Fruit fly (Drosophila melanogaster) whole organism, prepupa: ENCODE data around the gene Tbc1d22.
A peak's percentile ranks its signal among the peaks of the same experiment; 100 is the strongest.

ENCODE experiments used
- CG10631 ChIP-seq: fragments of 200-800 bp; sonication (Bioruptor generic); optimal IDR thresholded peaks from 2 replicates; lab custom pipeline; 2016; ENCODE audit warnings: missing biosample characterization, missing genetic modification characterization
- CG10669 ChIP-seq: fragments of 200-800 bp; sonication (Bioruptor generic); optimal IDR thresholded peaks from 3 replicates; lab custom pipeline; 2018; ENCODE audit warnings: missing biosample characterization, mild to moderate bottlenecking, missing genetic modification characterization, moderate library complexity
- CG11294 ChIP-seq: fragments of 200-800 bp; sonication (Bioruptor generic); IDR thresholded peaks from 2 replicates; pipeline ENCODE4 v1.3.6; 2022; ENCODE audit warnings: missing biosample characterization, missing genetic modification characterization
- CG11762 ChIP-seq: fragments of 200-800 bp; sonication (Bioruptor generic); optimal IDR thresholded peaks from 3 replicates; lab custom pipeline; 2016; ENCODE audit warnings: missing biosample characterization, missing genetic modification characterization; ENCODE audit not compliant: insufficient read depth
- CG11902 ChIP-seq: fragments of 200-800 bp; sonication (Bioruptor generic); optimal IDR thresholded peaks from 3 replicates; lab custom pipeline; 2016; ENCODE audit warnings: missing biosample characterization, missing genetic modification characterization
- CG15336 ChIP-seq: fragments of 200-800 bp; sonication (Bioruptor generic); IDR thresholded peaks from 2 replicates; pipeline ENCODE4 v1.3.6; 2022; ENCODE audit warnings: missing biosample characterization, missing genetic modification characterization
- CG1621 ChIP-seq: fragments of 200-800 bp; sonication (Bioruptor generic); optimal IDR thresholded peaks from 3 replicates; lab custom pipeline; 2018; ENCODE audit warnings: missing biosample characterization, mild to moderate bottlenecking, missing genetic modification characterization
- CG3032 ChIP-seq: fragments of 200-800 bp; optimal IDR thresholded peaks from 2 replicates; lab custom pipeline; 2019; ENCODE audit warnings: missing biosample characterization, mild to moderate bottlenecking, missing genetic modification characterization, moderate library complexity
- CG31627 ChIP-seq: fragments of 200-800 bp; sonication (Bioruptor generic); optimal IDR thresholded peaks from 3 replicates; lab custom pipeline; 2016; ENCODE audit warnings: missing biosample characterization, missing genetic modification characterization
- CG3919 ChIP-seq: fragments of 200-800 bp; sonication (Bioruptor generic); optimal IDR thresholded peaks from 3 replicates; lab custom pipeline; 2016; ENCODE audit warnings: missing biosample characterization, missing genetic modification characterization
- CG4318 ChIP-seq: fragments of 200-800 bp; sonication (Bioruptor generic); optimal IDR thresholded peaks from 3 replicates; lab custom pipeline; 2017; ENCODE audit warnings: missing biosample characterization, mild to moderate bottlenecking, missing genetic modification characterization
- CG6163 ChIP-seq: fragments of 200-800 bp; sonication (Bioruptor generic); IDR thresholded peaks from 3 replicates; pipeline ENCODE4 v1.3.6; 2022; ENCODE audit warnings: missing biosample characterization, missing genetic modification characterization
- CG6276 ChIP-seq: fragments of 200-800 bp; sonication (Bioruptor generic); optimal IDR thresholded peaks from 2 replicates; lab custom pipeline; 2017; ENCODE audit warnings: missing biosample characterization, mild to moderate bottlenecking, missing genetic modification characterization
- CG6808 ChIP-seq: fragments of 200-800 bp; sonication (Bioruptor generic); optimal IDR thresholded peaks from 3 replicates; lab custom pipeline; 2017; ENCODE audit warnings: missing biosample characterization, missing genetic modification characterization, mild to moderate bottlenecking, moderate library complexity, missing genetic modification reagents
- CG6854 ChIP-seq: fragments of 200-800 bp; sonication (Bioruptor generic); optimal IDR thresholded peaks from 2 replicates; lab custom pipeline; 2017; ENCODE audit warnings: missing biosample characterization, mild to moderate bottlenecking, missing genetic modification characterization
- CG8319 ChIP-seq: fragments of 200-800 bp; sonication (Bioruptor generic); optimal IDR thresholded peaks from 3 replicates; lab custom pipeline; 2016; ENCODE audit warnings: missing biosample characterization, missing genetic modification characterization
- CG8632 ChIP-seq: fragments of 200-800 bp; sonication (Bioruptor generic); optimal IDR thresholded peaks from 3 replicates; lab custom pipeline; 2016; ENCODE audit warnings: missing biosample characterization, missing genetic modification characterization
- CG9139 ChIP-seq: fragments of 200-800 bp; sonication (Bioruptor generic); optimal IDR thresholded peaks from 3 replicates; lab custom pipeline; 2017; ENCODE audit warnings: missing biosample characterization, mild to moderate bottlenecking, missing genetic modification characterization
- Eip78C ChIP-seq: fragments of 200-800 bp; sonication (Bioruptor generic); peaks from one replicate; lab custom pipeline; 2016; ENCODE audit warnings: missing biosample characterization, missing genetic modification characterization
- Eip93F ChIP-seq: fragments of 200-800 bp; sonication (Bioruptor generic); optimal IDR thresholded peaks from 2 replicates; lab custom pipeline; 2016; ENCODE audit warnings: missing biosample characterization, mild to moderate bottlenecking, missing genetic modification characterization
- Hr39 ChIP-seq: fragments of 200-800 bp; sonication (Bioruptor generic); optimal IDR thresholded peaks from 2 replicates; lab custom pipeline; 2016; ENCODE audit warnings: missing biosample characterization, missing genetic modification characterization
- Lpt ChIP-seq: fragments of 200-800 bp; sonication (Bioruptor generic); optimal IDR thresholded peaks from 3 replicates; lab custom pipeline; 2016; ENCODE audit warnings: missing biosample characterization, missing genetic modification characterization
- Met ChIP-seq: fragments of 200-800 bp; sonication (Bioruptor generic); optimal IDR thresholded peaks from 3 replicates; lab custom pipeline; 2016; ENCODE audit warnings: missing biosample characterization, missing genetic modification characterization
- OdsH ChIP-seq: fragments of 200-800 bp; sonication (Bioruptor generic); optimal IDR thresholded peaks from 3 replicates; lab custom pipeline; 2016; ENCODE audit warnings: missing biosample characterization, missing genetic modification characterization
- Smox ChIP-seq: fragments of 200-800 bp; sonication (Bioruptor generic); optimal IDR thresholded peaks from 3 replicates; lab custom pipeline; 2016; ENCODE audit warnings: missing biosample characterization, missing genetic modification characterization
- Sox102F ChIP-seq: fragments of 200-800 bp; sonication (Bioruptor generic); optimal IDR thresholded peaks from 2 replicates; lab custom pipeline; 2016; ENCODE audit warnings: missing biosample characterization, mild to moderate bottlenecking, missing genetic modification characterization
- Sox14 ChIP-seq: fragments of 200-800 bp; sonication (Bioruptor generic); optimal IDR thresholded peaks from 3 replicates; lab custom pipeline; 2016; ENCODE audit warnings: missing biosample characterization, missing genetic modification characterization
- achi ChIP-seq: fragments of 200-800 bp; sonication (Bioruptor generic); optimal IDR thresholded peaks from 3 replicates; lab custom pipeline; 2016; ENCODE audit warnings: missing biosample characterization, missing genetic modification characterization
- acj6 ChIP-seq: fragments of 200-800 bp; sonication (Bioruptor generic); optimal IDR thresholded peaks from 3 replicates; lab custom pipeline; 2016; ENCODE audit warnings: missing biosample characterization, missing genetic modification characterization
- cyc ChIP-seq: fragments of 200-800 bp; sonication (Bioruptor generic); optimal IDR thresholded peaks from 3 replicates; lab custom pipeline; 2016; ENCODE audit warnings: missing biosample characterization, missing genetic modification characterization
- dac ChIP-seq: fragments of 200-800 bp; sonication (Bioruptor generic); optimal IDR thresholded peaks from 2 replicates; lab custom pipeline; 2017; ENCODE audit warnings: missing biosample characterization, mild to moderate bottlenecking, missing genetic modification characterization
- dsx ChIP-seq: fragments of 200-800 bp; optimal IDR thresholded peaks from 3 replicates; lab custom pipeline; 2019; ENCODE audit warnings: missing biosample characterization, mild to moderate bottlenecking, missing genetic modification characterization, moderate library complexity; ENCODE audit not compliant: poor library complexity, severe bottlenecking
- esn ChIP-seq: fragments of 200-800 bp; sonication (Bioruptor generic); optimal IDR thresholded peaks from 2 replicates; lab custom pipeline; 2016; ENCODE audit warnings: missing biosample characterization, mild to moderate bottlenecking, missing genetic modification characterization, moderate library complexity
- fd59A ChIP-seq: fragments of 200-800 bp; sonication (Bioruptor generic); optimal IDR thresholded peaks from 2 replicates; lab custom pipeline; 2017; ENCODE audit warnings: missing biosample characterization, mild to moderate bottlenecking, missing genetic modification characterization, missing genetic modification reagents
- fkh ChIP-seq: fragments of 200-800 bp; sonication (Bioruptor generic); optimal IDR thresholded peaks from 3 replicates; lab custom pipeline; 2017; ENCODE audit warnings: missing biosample characterization, mild to moderate bottlenecking, missing genetic modification characterization, moderate library complexity
- lz ChIP-seq: fragments of 200-800 bp; sonication (Bioruptor generic); optimal IDR thresholded peaks from 3 replicates; lab custom pipeline; 2016; ENCODE audit warnings: missing biosample characterization, missing genetic modification characterization
- salr ChIP-seq, 2 experiments: fragments of 200-800 bp; sonication (Bioruptor generic); optimal IDR thresholded peaks; 3 replicates each; lab custom pipeline; 2016 to 2018; ENCODE audit warnings: missing biosample characterization in 2 of 2, missing genetic modification characterization in 2 of 2, mild to moderate bottlenecking in 1 of 2
- spab ChIP-seq: fragments of 200-800 bp; sonication (Bioruptor generic); optimal IDR thresholded peaks from 2 replicates; lab custom pipeline; 2017; ENCODE audit warnings: missing biosample characterization, mild to moderate bottlenecking, missing genetic modification characterization, missing genetic modification reagents
- ss ChIP-seq, 2 experiments: fragments of 200-800 bp; sonication (Bioruptor generic); optimal IDR thresholded peaks; 2 replicates in 1 of 2; 3 replicates in 1 of 2; lab custom pipeline; 2017 to 2018; ENCODE audit warnings: mild to moderate bottlenecking in 2 of 2, missing biosample characterization in 2 of 2, missing genetic modification characterization in 2 of 2, moderate library complexity in 1 of 2
- svp ChIP-seq: fragments of 200-800 bp; sonication (Bioruptor generic); peaks from one replicate; lab custom pipeline; 2016; ENCODE audit warnings: missing biosample characterization, missing genetic modification characterization
- vri ChIP-seq: fragments of 200-800 bp; sonication (Bioruptor generic); optimal IDR thresholded peaks from 3 replicates; lab custom pipeline; 2016; ENCODE audit warnings: missing biosample characterization, mild to moderate bottlenecking, missing genetic modification characterization

Gene Tbc1d22

DNA sequence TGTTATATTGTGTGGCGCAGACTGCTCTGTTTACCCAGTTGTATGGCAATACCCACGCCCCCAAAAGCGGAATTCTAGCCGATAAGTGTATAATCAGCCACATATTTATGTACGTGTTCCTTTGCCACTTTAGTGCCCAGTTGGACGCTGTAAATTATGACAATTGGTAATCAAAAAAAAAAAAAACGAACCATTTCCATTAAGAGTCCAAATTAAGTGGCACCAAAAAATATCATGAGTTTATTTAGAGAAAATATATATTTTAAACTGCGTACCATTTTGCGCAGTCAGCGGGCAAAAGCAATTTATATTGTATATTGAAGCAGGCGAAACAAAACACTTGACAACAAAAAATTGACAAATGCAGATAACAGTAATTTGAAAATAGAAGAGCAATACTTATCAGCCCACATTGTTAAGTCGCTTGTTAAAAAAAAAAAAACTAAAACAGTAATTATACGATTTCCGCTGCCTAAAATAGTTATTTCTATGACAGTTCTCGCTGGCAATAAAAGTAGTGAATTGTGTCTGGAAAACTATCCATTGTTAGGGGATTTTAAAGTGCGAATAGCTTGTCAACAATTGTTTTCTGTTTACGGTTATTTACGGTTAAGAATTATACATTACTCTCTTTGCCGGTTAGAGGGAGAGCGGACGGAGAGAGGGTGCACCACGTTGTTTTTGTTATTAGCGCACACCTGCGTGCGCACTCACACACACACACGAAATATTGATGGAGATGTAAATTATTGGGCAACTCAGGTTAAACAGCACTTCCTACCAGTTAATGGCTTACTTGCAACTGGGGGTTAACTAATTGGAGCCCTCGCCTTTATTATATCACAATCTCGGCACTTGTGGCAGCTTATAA is 42.3 kb upstream of the Tbc1d22 start:
- TF ChIP-seq Met (GFP tag; lab: Kevin White, UChicago) (peak; percentile 8), CG6276 (GFP tag; lab: Kevin White, UChicago) (no peak), Eip78C (peak; percentile 66), vri (peak; percentile 47), CG6854 (GFP tag; lab: Kevin White, UChicago) (no peak), fkh (GFP tag; lab: Kevin White, UChicago) (peak; percentile 42), svp (GFP tag; lab: Kevin White, UChicago) (peak; percentile 70), CG11762 (no peak), spab (GFP tag; lab: Kevin White, UChicago) (no peak), Sox102F (peak; percentile 17)

- no peak for TF ChIP-seq CG8632 (GFP tag; lab: Kevin White, UChicago)
- no peak for TF ChIP-seq CG10669
- TF ChIP-seq CG10631 (GFP tag; lab: Kevin White, UChicago), result no peak
- TF ChIP-seq cyc (GFP tag; lab: Kevin White, UChicago), result no peak
- no peak for TF ChIP-seq CG6854 (GFP tag; lab: Kevin White, UChicago)
- no peak for TF ChIP-seq spab (GFP tag; lab: Kevin White, UChicago)
- no peak for TF ChIP-seq fkh (GFP tag; lab: Kevin White, UChicago)
- no peak for TF ChIP-seq salr (GFP tag; optimal IDR thresholded peaks at IDR 0.05; lab: Kevin White, UChicago)
- TF ChIP-seq CG15336, result no peak; the same call in 1 of the 2 replicates
- no peak for TF ChIP-seq CG31627
- no peak for TF ChIP-seq dsx (GFP tag; lab: Kevin White, UChicago)
- TF ChIP-seq Sox102F, result no peak
- TF ChIP-seq achi (GFP tag; lab: Kevin White, UChicago), result peak; percentile 24
- TF ChIP-seq CG3919 (GFP tag; lab: Kevin White, UChicago), result no peak
- no peak for TF ChIP-seq CG6276 (GFP tag; lab: Kevin White, UChicago)
- no peak for TF ChIP-seq Lpt (GFP tag; lab: Kevin White, UChicago)
- TF ChIP-seq vri, result peak; percentile 9
- no peak for TF ChIP-seq CG11294 (GFP tag; lab: Robert Waterston, UW)
- no peak for TF ChIP-seq fd59A
- TF ChIP-seq OdsH, result no peak
- no peak for TF ChIP-seq acj6
- TF ChIP-seq Smox (GFP tag; lab: Kevin White, UChicago), result no peak
- no peak for TF ChIP-seq CG6808 (GFP tag; lab: Kevin White, UChicago)
- TF ChIP-seq CG6163, result no peak
- no peak for TF ChIP-seq Hr39 (GFP tag; lab: Kevin White, UChicago)
- peak; percentile 68 for TF ChIP-seq svp (GFP tag; lab: Kevin White, UChicago)
- peak; percentile 51 for TF ChIP-seq Sox14 (GFP tag; lab: Kevin White, UChicago)
- TF ChIP-seq CG8319 (GFP tag; lab: Kevin White, UChicago), result no peak
- no peak for TF ChIP-seq CG9139 (GFP tag; lab: Kevin White, UChicago)
- no peak for TF ChIP-seq dac (GFP tag; lab: Kevin White, UChicago)
- no peak for TF ChIP-seq CG11902 (GFP tag; lab: Kevin White, UChicago)
- no peak for TF ChIP-seq CG4318 (GFP tag; lab: Kevin White, UChicago)
- no peak for TF ChIP-seq esn
- TF ChIP-seq CG11762, result no peak
- TF ChIP-seq Eip78C, result peak; percentile 78
- TF ChIP-seq lz (GFP tag; lab: Kevin White, UChicago), result no peak
- TF ChIP-seq CG3032 (tag; lab: Kevin White, UChicago), result peak; percentile 6
- TF ChIP-seq Eip93F (GFP tag; lab: Kevin White, UChicago), result no peak
- no peak for TF ChIP-seq ss (GFP tag; optimal IDR thresholded peaks at IDR 0.05; lab: Kevin White, UChicago)
- TF ChIP-seq CG1621 (tag; lab: Kevin White, UChicago), result peak; percentile 25
- TF ChIP-seq, all 60 proteins: peak for 7
Observed at dm6 chr3R:21060430-21061245, 41.4 kb upstream of the Tbc1d22 start, which contains the start of gene Mvl. Gene Mvl (minus strand): TSS chr3R:21060800.
